Worm (Caenorhabditis elegans): ENCODE results near the gene srv-27.
A peak's percentile ranks its signal among the peaks of the same experiment; 100 is the strongest.
"Not testable (repeated sequence)": the region's sequence is repeated elsewhere in the genome, so short reads cannot be mapped to it uniquely, and the experiment has no call there.

The srv-27 gene

DNA sequence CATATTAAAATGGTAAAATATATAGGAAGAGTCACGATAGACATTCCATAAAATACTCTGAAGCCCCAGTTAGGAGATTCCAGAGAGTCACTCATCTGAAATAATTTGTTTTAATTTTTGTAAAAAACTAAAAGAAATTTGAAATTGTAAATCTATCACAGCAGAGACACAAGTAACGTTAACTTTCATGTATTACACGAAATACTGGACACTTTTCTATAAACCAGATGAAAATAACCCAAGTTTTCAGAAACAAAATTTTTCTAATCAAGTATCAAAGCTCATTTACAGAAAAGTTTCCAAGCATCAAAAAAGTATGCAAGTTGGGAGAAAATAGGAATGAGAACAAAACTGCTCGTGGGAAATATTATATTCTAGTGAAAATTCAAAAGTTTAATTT, at the start of gene srv-27:
srv-27 (minus strand) TSS at position 101 of the 400 bp plus-strand sequence.
- TF ChIP-seq ceh-28 (tag; optimal IDR thresholded peaks at IDR 0.05): no peak

DNA sequence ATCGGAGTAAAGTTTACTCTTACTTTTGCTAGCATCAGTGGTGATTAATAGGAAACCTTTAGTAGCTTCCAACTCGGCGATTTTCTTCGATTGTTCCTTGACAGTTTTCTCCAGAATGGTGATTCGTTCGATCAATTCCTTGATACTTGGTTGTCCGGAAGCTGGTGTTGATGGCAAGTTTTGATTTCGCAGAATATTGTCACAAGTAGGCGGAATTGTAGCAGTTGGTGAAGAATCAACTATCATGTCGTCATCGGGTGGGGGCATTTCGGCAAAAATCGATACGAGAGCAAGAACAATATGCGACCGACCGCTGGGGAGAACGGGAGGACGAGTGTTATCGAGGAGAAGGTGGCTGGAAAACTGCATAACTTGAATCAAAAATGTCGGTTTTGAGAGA, 49.1 kb upstream of the srv-27 start, which contains the start of gene Y73B6BL.289:
Y73B6BL.289 (plus strand) TSS at position 301 of the 400 bp plus-strand sequence.
- not testable (repeated sequence) for TF ChIP-seq nhr-25, ztf-11, aly-2 (tag; optimal IDR thresholded peaks at IDR 0.05)

- TF ChIP-seq nhr-67 (tag; optimal IDR thresholded peaks at IDR 0.05) (no peak), nhr-237 (tag; optimal IDR thresholded peaks at IDR 0.05) (no peak), egl-27 (tag; optimal IDR thresholded peaks at IDR 0.05) (no peak)
Observed at ce11 chrIV:6342876-6343275, 44.7 kb upstream of the srv-27 start, which contains the start of gene Y73B6BL.14. Gene Y73B6BL.14 (minus strand): TSS chrIV:6342976.

- TF ChIP-seq elt-3 (tag; optimal IDR thresholded peaks at IDR 0.05) (no peak), lin-39 (tag; optimal IDR thresholded peaks at IDR 0.05) (no peak), skn-1 (tag; optimal IDR thresholded peaks at IDR 0.05) (no peak), ceh-16 (tag; optimal IDR thresholded peaks at IDR 0.05) (no peak), fkh-2 (tag; optimal IDR thresholded peaks at IDR 0.05) (no peak), nfya-1 (tag; optimal IDR thresholded peaks at IDR 0.05; ENCODE audit: insufficient read depth) (no peak), tbx-2 (tag; optimal IDR thresholded peaks at IDR 0.05) (no peak), mdl-1 (tag; optimal IDR thresholded peaks at IDR 0.05) (no peak), ztf-4 (tag; optimal IDR thresholded peaks at IDR 0.05) (no peak), fos-1 (tag; optimal IDR thresholded peaks at IDR 0.05) (no peak)
Observed at ce11 chrIV:6342431-6342830, 44.3 kb upstream of the srv-27 start, which contains the start of gene Y73B6BL.288. Gene Y73B6BL.288 (minus strand): TSS chrIV:6342531.

- TF ChIP-seq hmg-11 (tag; optimal IDR thresholded peaks at IDR 0.05) (no peak), nhr-237 (tag; optimal IDR thresholded peaks at IDR 0.05) (no peak), ztf-11 (tag; optimal IDR thresholded peaks at IDR 0.05) (no peak), lin-15B (tag; optimal IDR thresholded peaks at IDR 0.05) (no peak), fos-1 (tag; optimal IDR thresholded peaks at IDR 0.05) (no peak), sea-2 (GFP tag; optimal IDR thresholded peaks at IDR 0.05) (no peak), nhr-77 (tag; optimal IDR thresholded peaks at IDR 0.05) (no peak)
Observed at ce11 chrIV:6337353-6337752, 39.2 kb upstream of the srv-27 start, which contains the start of gene ipla-6. Gene ipla-6 (plus strand): TSS chrIV:6337653.

DNA sequence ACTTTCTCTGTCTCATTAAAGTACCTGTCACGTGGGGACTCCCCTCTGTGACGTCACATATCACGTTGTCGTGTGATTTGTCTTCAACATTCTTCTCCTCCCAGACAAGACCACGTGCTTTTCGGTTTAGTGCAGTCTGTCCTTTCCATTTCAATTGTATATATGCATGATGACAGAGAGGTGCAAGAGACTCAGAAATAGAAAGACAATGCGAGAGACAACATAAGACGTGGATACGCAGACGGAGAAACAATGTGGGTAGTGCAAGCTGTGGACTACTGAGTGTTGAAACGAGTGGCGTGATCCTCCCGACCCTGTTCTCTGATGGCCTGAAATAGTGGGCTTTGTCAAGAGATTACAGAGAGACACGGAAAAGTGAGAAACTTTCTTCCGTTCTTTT, 38.6 kb upstream of the srv-27 start:
- peak; percentile 99 for TF ChIP-seq nhr-25 (tag; optimal IDR thresholded peaks at IDR 0.05)
- TF ChIP-seq lsy-12 (tag; optimal IDR thresholded peaks at IDR 0.05): peak; percentile 93
- TF ChIP-seq mml-1 (tag; optimal IDR thresholded peaks at IDR 0.05): peak; percentile 34
- peak; percentile 96 for TF ChIP-seq nhr-43 (tag; optimal IDR thresholded peaks at IDR 0.05; ENCODE audit: poor library complexity, severe bottlenecking)
- TF ChIP-seq nfya-1 (tag; optimal IDR thresholded peaks at IDR 0.05; ENCODE audit: insufficient read depth): peak; percentile 94
- peak; percentile 62 for TF ChIP-seq snpc-4 (tag; optimal IDR thresholded peaks at IDR 0.05)
- TF ChIP-seq fkh-10 (GFP tag; optimal IDR thresholded peaks at IDR 0.05): no peak
- no peak for TF ChIP-seq nhr-28 (tag; optimal IDR thresholded peaks at IDR 0.05)
- peak in 1 of 3 experiments; percentile 34 for TF ChIP-seq elt-3 (tag; optimal IDR thresholded peaks at IDR 0.05)
- peak; percentile 49 for TF ChIP-seq lin-39 (tag; optimal IDR thresholded peaks at IDR 0.05)
- no peak for TF ChIP-seq unc-39 (tag; optimal IDR thresholded peaks at IDR 0.05)
- TF ChIP-seq lin-15B (tag; optimal IDR thresholded peaks at IDR 0.05): peak; percentile 56
- peak; percentile 96 for TF ChIP-seq pha-4 (tag; optimal IDR thresholded peaks at IDR 0.05)
- TF ChIP-seq nhr-76 (tag; optimal IDR thresholded peaks at IDR 0.05): no peak
- TF ChIP-seq R02D3.7 (tag; optimal IDR thresholded peaks at IDR 0.05): peak; percentile 81
- peak; percentile 95 for TF ChIP-seq skn-1 (tag; optimal IDR thresholded peaks at IDR 0.05)
- TF ChIP-seq nhr-237 (tag; optimal IDR thresholded peaks at IDR 0.05): no peak
- no peak for TF ChIP-seq aly-2 (tag; optimal IDR thresholded peaks at IDR 0.05)
- TF ChIP-seq ztf-4 (tag; optimal IDR thresholded peaks at IDR 0.05): peak; percentile 83
- TF ChIP-seq tbx-2 (tag; optimal IDR thresholded peaks at IDR 0.05): peak; percentile 92
- TF ChIP-seq ZK546.5 (tag; optimal IDR thresholded peaks at IDR 0.05): no peak
- TF ChIP-seq hmg-11 (tag; optimal IDR thresholded peaks at IDR 0.05): peak; percentile 86
- peak; percentile 98 for TF ChIP-seq nhr-23 (tag; optimal IDR thresholded peaks at IDR 0.05)
- peak; percentile 84 for TF ChIP-seq unc-62 (GFP tag; optimal IDR thresholded peaks at IDR 0.05)
- TF ChIP-seq ceh-28 (tag; optimal IDR thresholded peaks at IDR 0.05): peak; percentile 71
- TF ChIP-seq pqm-1 (tag; optimal IDR thresholded peaks at IDR 0.05): peak; percentile 94
- peak; percentile 12 to 57 for TF ChIP-seq eor-1 (tag; optimal IDR thresholded peaks at IDR 0.05)
- peak; percentile 68 for TF ChIP-seq nhr-11 (tag; optimal IDR thresholded peaks at IDR 0.05)
- peak; percentile 98 for TF ChIP-seq mdl-1 (tag; optimal IDR thresholded peaks at IDR 0.05)
- TF ChIP-seq egl-5 (tag; optimal IDR thresholded peaks at IDR 0.05): peak; percentile 85
- TF ChIP-seq nhr-67 (tag; optimal IDR thresholded peaks at IDR 0.05): no peak
- no peak for TF ChIP-seq ztf-11 (tag; optimal IDR thresholded peaks at IDR 0.05)
- TF ChIP-seq ceh-16 (tag; optimal IDR thresholded peaks at IDR 0.05): no peak
- no peak for TF ChIP-seq ceh-9 (tag; optimal IDR thresholded peaks at IDR 0.05)
- peak; percentile 61 for TF ChIP-seq ama-1 (optimal IDR thresholded peaks at IDR 0.05)
- TF ChIP-seq nhr-12 (tag; optimal IDR thresholded peaks at IDR 0.05): no peak
